Fruit fly (Drosophila melanogaster): ENCODE measurements around the gene opm.

The opm gene

dm6 chrX:15023826-15024545 lies 42.2 kb downstream of the opm start, which contains the start of gene be:
Gene be (plus strand): TSS chrX:15024436.
- TF ChIP-seq CG13204 (GFP tag; optimal IDR thresholded peaks at IDR 0.05) (no peak), gl (tag; optimal IDR thresholded peaks at IDR 0.05) (peak; percentile 10), rn (GFP tag; IDR thresholded peaks at IDR 0.05) (no peak), CG8159 (tag; optimal IDR thresholded peaks at IDR 0.05) (peak; percentile 83), EcR (GFP tag; optimal IDR thresholded peaks at IDR 0.05) (peak; percentile 40), CG32121 (GFP tag; IDR thresholded peaks at IDR 0.05) (0 out of 2 replicates have a peak, but pooled peaks have one; percentile 27), CG34367 (tag; optimal IDR thresholded peaks at IDR 0.05) (no peak), CG8301 (tag; optimal IDR thresholded peaks at IDR 0.05) (no peak), Ets98B (GFP tag; IDR thresholded peaks at IDR 0.05) (peak; percentile 9; the same call in 1 of the 2 replicates), Snoo (tag; optimal IDR thresholded peaks at IDR 0.05) (peak; percentile 66), D1 (tag; optimal IDR thresholded peaks at IDR 0.05) (peak; percentile 44), CG10348 (GFP tag; IDR thresholded peaks at IDR 0.05) (no peak), CG14655 (GFP tag; optimal IDR thresholded peaks at IDR 0.05) (peak; percentile 55), CG9948 (tag; optimal IDR thresholded peaks at IDR 0.05) (peak; percentile 71), Pif1B (GFP tag; optimal IDR thresholded peaks at IDR 0.05) (peak; percentile 23), CG4496 (GFP tag; IDR thresholded peaks at IDR 0.05) (0 out of 3 replicates have a peak, but pooled peaks have one; percentile 33), CG15710 (tag; optimal IDR thresholded peaks at IDR 0.05) (peak; percentile 79), CG17806 (tag; optimal IDR thresholded peaks at IDR 0.05) (peak; percentile 54), CG12605 (GFP tag; IDR thresholded peaks at IDR 0.05) (0 out of 2 replicates have a peak, but pooled peaks have one; percentile 10), fd96Ca (GFP tag; IDR thresholded peaks at IDR 0.05) (peak; percentile 28; the same call in 1 of the 3 replicates), Pif1A (GFP tag; optimal IDR thresholded peaks at IDR 0.05) (peak; percentile 25)

DNA sequence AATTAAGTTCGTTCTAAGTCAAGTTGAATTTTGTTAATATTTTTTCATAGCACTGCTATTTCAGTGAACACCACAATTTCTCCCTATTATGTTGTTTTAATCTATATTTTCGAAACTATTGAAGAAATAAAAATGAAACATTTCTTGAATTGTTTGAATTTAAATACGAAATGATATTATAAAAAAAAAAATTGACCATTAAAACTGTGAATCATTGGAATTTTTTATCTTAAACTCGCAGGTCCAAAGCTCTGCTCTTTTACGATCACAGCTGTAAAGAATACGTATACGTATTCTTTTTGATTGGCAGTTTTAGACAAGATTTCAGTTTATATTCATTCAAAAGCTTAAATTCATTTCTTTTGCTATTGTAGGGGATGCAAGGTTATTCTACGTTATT lies 42.8 kb downstream of the opm start:
- TF ChIP-seq CG8159 (tag; optimal IDR thresholded peaks at IDR 0.05) = no peak
- TF ChIP-seq CG34367 (tag; optimal IDR thresholded peaks at IDR 0.05) = no peak
- no peak for TF ChIP-seq CG9948 (tag; optimal IDR thresholded peaks at IDR 0.05)
- TF ChIP-seq fd96Ca (GFP tag; IDR thresholded peaks at IDR 0.05) = no peak
- no peak for TF ChIP-seq CG8301 (tag; optimal IDR thresholded peaks at IDR 0.05)
- TF ChIP-seq Pif1A (GFP tag; optimal IDR thresholded peaks at IDR 0.05) = no peak
- TF ChIP-seq CG13204 (GFP tag; optimal IDR thresholded peaks at IDR 0.05) = no peak
- TF ChIP-seq D1 (tag; optimal IDR thresholded peaks at IDR 0.05) = no peak
- TF ChIP-seq EcR (GFP tag; optimal IDR thresholded peaks at IDR 0.05) = no peak
- TF ChIP-seq Snoo (tag; optimal IDR thresholded peaks at IDR 0.05) = no peak
- TF ChIP-seq Pif1B (GFP tag; optimal IDR thresholded peaks at IDR 0.05) = no peak
- TF ChIP-seq CG17806 (tag; optimal IDR thresholded peaks at IDR 0.05) = no peak
- no peak for TF ChIP-seq CG14655 (GFP tag; optimal IDR thresholded peaks at IDR 0.05)
- TF ChIP-seq CG4496 (GFP tag; IDR thresholded peaks at IDR 0.05) = no peak
- no peak for TF ChIP-seq CG32121 (GFP tag; IDR thresholded peaks at IDR 0.05)
- TF ChIP-seq rn (GFP tag; IDR thresholded peaks at IDR 0.05) = no peak
- no peak for TF ChIP-seq gl (tag; optimal IDR thresholded peaks at IDR 0.05)
- no peak for TF ChIP-seq CG12605 (GFP tag; IDR thresholded peaks at IDR 0.05)
- TF ChIP-seq CG10348 (GFP tag; IDR thresholded peaks at IDR 0.05) = no peak

dm6 chrX:15022219-15022618 lies 44.0 kb downstream of the opm start:
- TF ChIP-seq CG34367 (tag; optimal IDR thresholded peaks at IDR 0.05) = peak; percentile 43
- peak; percentile 56 for TF ChIP-seq CG15710 (tag; optimal IDR thresholded peaks at IDR 0.05)
- TF ChIP-seq CG8301 (tag; optimal IDR thresholded peaks at IDR 0.05) = peak; percentile 62
- TF ChIP-seq CG17806 (tag; optimal IDR thresholded peaks at IDR 0.05) = peak; percentile 58
- no peak for TF ChIP-seq D1 (tag; optimal IDR thresholded peaks at IDR 0.05)
- no peak for TF ChIP-seq CG10348 (GFP tag; IDR thresholded peaks at IDR 0.05)
- TF ChIP-seq CG13204 (GFP tag; optimal IDR thresholded peaks at IDR 0.05) = no peak
- peak; percentile 48 for TF ChIP-seq CG4496 (GFP tag; IDR thresholded peaks at IDR 0.05)
- TF ChIP-seq CG32121 (GFP tag; IDR thresholded peaks at IDR 0.05) = peak; percentile 65
- peak; percentile 70; the same call in 2 of the 3 replicates for TF ChIP-seq fd96Ca (GFP tag; IDR thresholded peaks at IDR 0.05)
- TF ChIP-seq CG14655 (GFP tag; optimal IDR thresholded peaks at IDR 0.05) = peak; percentile 73
- TF ChIP-seq Pif1B (GFP tag; optimal IDR thresholded peaks at IDR 0.05) = peak; percentile 52
- peak; percentile 65 for TF ChIP-seq Ets98B (GFP tag; IDR thresholded peaks at IDR 0.05)
- TF ChIP-seq Snoo (tag; optimal IDR thresholded peaks at IDR 0.05) = peak; percentile 69
- TF ChIP-seq CG9948 (tag; optimal IDR thresholded peaks at IDR 0.05) = peak; percentile 41
- peak; percentile 56 for TF ChIP-seq CG8159 (tag; optimal IDR thresholded peaks at IDR 0.05)
- no peak for TF ChIP-seq gl (tag; optimal IDR thresholded peaks at IDR 0.05)
- TF ChIP-seq Pif1A (GFP tag; optimal IDR thresholded peaks at IDR 0.05) = peak; percentile 71

DNA sequence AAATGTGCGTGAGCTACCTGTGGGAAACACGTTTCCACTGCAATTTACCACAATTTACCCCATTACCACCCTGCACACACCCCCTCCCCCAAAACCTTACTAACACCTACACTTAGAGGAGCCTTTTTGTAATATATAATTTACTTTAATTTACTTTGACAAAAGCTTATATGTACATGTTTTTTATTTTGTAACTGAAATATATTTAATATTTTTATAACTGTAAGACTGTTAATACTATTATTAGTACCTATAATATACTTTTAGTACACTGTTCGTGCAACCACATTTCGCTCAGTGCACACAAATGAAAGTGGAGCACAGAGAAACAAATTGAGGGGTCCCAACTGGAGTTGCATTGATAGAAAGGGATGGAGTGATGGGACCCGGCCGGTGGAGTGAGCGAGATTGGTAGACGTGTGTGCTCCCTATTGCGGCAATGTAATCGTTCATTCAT lies 45.2 kb downstream of the opm start:
- TF ChIP-seq CG10348 (GFP tag; IDR thresholded peaks at IDR 0.05) (no peak), CG14655 (GFP tag; optimal IDR thresholded peaks at IDR 0.05) (peak; percentile 86), D1 (tag; optimal IDR thresholded peaks at IDR 0.05) (peak; percentile 72), CG15710 (tag; optimal IDR thresholded peaks at IDR 0.05) (peak; percentile 86), gl (tag; optimal IDR thresholded peaks at IDR 0.05) (peak; percentile 64), CG32121 (GFP tag; IDR thresholded peaks at IDR 0.05) (peak; percentile 68), CG8301 (tag; optimal IDR thresholded peaks at IDR 0.05) (peak; percentile 72), CG12605 (GFP tag; IDR thresholded peaks at IDR 0.05) (peak; percentile 60; the same call in 1 of the 2 replicates), fd96Ca (GFP tag; IDR thresholded peaks at IDR 0.05) (peak; percentile 77), CG17806 (tag; optimal IDR thresholded peaks at IDR 0.05) (peak; percentile 85), rn (GFP tag; IDR thresholded peaks at IDR 0.05) (peak; percentile 47; the same call in 1 of the 2 replicates), Pif1B (GFP tag; optimal IDR thresholded peaks at IDR 0.05) (peak; percentile 75), CG4496 (GFP tag; IDR thresholded peaks at IDR 0.05) (peak; percentile 82), CG8159 (tag; optimal IDR thresholded peaks at IDR 0.05) (peak; percentile 89), CG34367 (tag; optimal IDR thresholded peaks at IDR 0.05) (peak; percentile 77), CG9948 (tag; optimal IDR thresholded peaks at IDR 0.05) (peak; percentile 88), Pif1A (GFP tag; optimal IDR thresholded peaks at IDR 0.05) (peak; percentile 68), Ets98B (GFP tag; IDR thresholded peaks at IDR 0.05) (peak; percentile 55), EcR (GFP tag; optimal IDR thresholded peaks at IDR 0.05) (peak; percentile 66), Snoo (tag; optimal IDR thresholded peaks at IDR 0.05) (peak; percentile 76), CG13204 (GFP tag; optimal IDR thresholded peaks at IDR 0.05) (peak; percentile 70)

All from whole organism, pupa.